Worm (Caenorhabditis elegans): ENCODE results near the gene dhhc-9.
A peak's percentile ranks its signal among the peaks of the same experiment; 100 is the strongest.

Gene dhhc-9

DNA sequence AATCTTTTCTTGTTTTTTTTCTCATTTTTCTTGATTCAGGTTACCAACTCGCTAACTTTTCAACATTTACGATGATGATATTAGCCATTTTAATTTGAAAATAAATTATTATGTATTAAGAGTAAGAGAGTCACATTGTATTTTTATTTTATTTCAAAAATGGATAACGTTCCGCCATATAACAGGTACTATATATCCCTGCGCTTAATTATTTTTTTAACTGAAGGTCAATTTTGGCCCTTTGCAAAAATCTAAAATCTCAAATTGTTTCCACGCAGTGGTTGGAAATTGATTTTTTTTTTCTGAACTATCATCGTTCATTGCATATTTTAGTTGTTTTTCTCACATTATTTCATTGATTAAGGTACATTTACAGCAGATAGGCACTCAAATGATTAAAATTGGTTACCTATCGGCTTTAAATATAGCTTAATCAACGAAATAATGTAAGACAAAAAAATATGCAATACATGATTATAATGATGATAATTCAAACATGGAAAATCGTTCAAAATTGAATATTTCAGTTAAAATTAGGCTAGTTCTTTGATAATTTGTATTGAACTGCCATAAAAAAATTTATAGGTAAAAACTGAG, 37.0 kb downstream of the dhhc-9 start (continued):
- TF ChIP-seq R02D3.7 (tag; optimal IDR thresholded peaks at IDR 0.05), result no peak
- no peak for TF ChIP-seq ceh-44 (GFP tag; IDR thresholded peaks at IDR 0.05)
- peak; percentile 89 for TF ChIP-seq hlh-11 (tag; optimal IDR thresholded peaks at IDR 0.05)
- no peak for TF ChIP-seq Y105C5A.15 (GFP tag; IDR thresholded peaks at IDR 0.05)
- TF ChIP-seq dmd-6 (GFP tag; IDR thresholded peaks at IDR 0.05), result peak; percentile 85
- no peak for TF ChIP-seq dmd-8 (GFP tag; IDR thresholded peaks at IDR 0.05)
- peak; percentile 74 for TF ChIP-seq lin-38 (GFP tag; IDR thresholded peaks at IDR 0.05)
- TF ChIP-seq set-16 (GFP tag; IDR thresholded peaks at IDR 0.05), result no peak
- TF ChIP-seq nhr-76 (tag; optimal IDR thresholded peaks at IDR 0.05), result peak; percentile 67
- peak; percentile 98 for TF ChIP-seq nhr-102 (tag; optimal IDR thresholded peaks at IDR 0.05)
- peak; percentile 94 for TF ChIP-seq jun-1 (tag; optimal IDR thresholded peaks at IDR 0.05)
- peak; percentile 74 for TF ChIP-seq zag-1 (tag; optimal IDR thresholded peaks at IDR 0.05)
- no peak for TF ChIP-seq sdz-12 (GFP tag; optimal IDR thresholded peaks at IDR 0.05)
- peak; percentile 91 for TF ChIP-seq zip-2 (tag; optimal IDR thresholded peaks at IDR 0.05)
- no peak for TF ChIP-seq fkh-10 (GFP tag; optimal IDR thresholded peaks at IDR 0.05)
- TF ChIP-seq ceh-62 (tag; optimal IDR thresholded peaks at IDR 0.05), result no peak
- peak; percentile 91 for TF ChIP-seq php-3 (GFP tag; IDR thresholded peaks at IDR 0.05)
- TF ChIP-seq spr-1 (tag; optimal IDR thresholded peaks at IDR 0.05), result peak; percentile 95
- TF ChIP-seq T20F7.1 (GFP tag; optimal IDR thresholded peaks at IDR 0.05), result peak; percentile 89
- TF ChIP-seq F37D6.2 (tag; optimal IDR thresholded peaks at IDR 0.05), result peak; percentile 94
- peak; percentile 94 for TF ChIP-seq ztf-7 (tag; optimal IDR thresholded peaks at IDR 0.05)
- no peak for TF ChIP-seq aly-2 (tag; optimal IDR thresholded peaks at IDR 0.05)
- TF ChIP-seq unc-62 (GFP tag; optimal IDR thresholded peaks at IDR 0.05 in 1 of 2), result peak in 1 of 2 experiments; percentile 81
- TF ChIP-seq unc-62 (tag; optimal IDR thresholded peaks at IDR 0.05), result no peak
- peak; percentile 33 to 50 for TF ChIP-seq hif-1 (tag; optimal IDR thresholded peaks at IDR 0.05)
- TF ChIP-seq daf-12 (tag; optimal IDR thresholded peaks at IDR 0.05), result no peak
- peak; percentile 88 for TF ChIP-seq mes-2 (tag; optimal IDR thresholded peaks at IDR 0.05; ENCODE audit: poor library complexity, severe bottlenecking)
- peak; percentile 27 for TF ChIP-seq aha-1 (tag)
- TF ChIP-seq lin-29 (GFP tag; IDR thresholded peaks at IDR 0.05), result peak; percentile 81
- TF ChIP-seq unc-130 (GFP tag; optimal IDR thresholded peaks at IDR 0.05), result no peak
- TF ChIP-seq F26F4.8 (GFP tag; conservative IDR thresholded peaks at IDR 0.05), result no peak
- peak; percentile 10 for TF ChIP-seq lin-15B (tag; optimal IDR thresholded peaks at IDR 0.05)
- TF ChIP-seq skn-1 (tag; optimal IDR thresholded peaks at IDR 0.05), result no peak
- TF ChIP-seq tag-97 (GFP tag; IDR thresholded peaks at IDR 0.05), result 0 out of 2 replicates have a peak, but pooled peaks have one; percentile 10
- no peak for TF ChIP-seq snpc-1.2 (GFP tag; IDR thresholded peaks at IDR 0.05)
- peak; percentile 73; the same call in 1 of the 2 replicates for TF ChIP-seq saeg-2 (GFP tag; IDR thresholded peaks at IDR 0.05)
- peak; percentile 97 for TF ChIP-seq dve-1 (tag; optimal IDR thresholded peaks at IDR 0.05; ENCODE audit: insufficient read depth)
- TF ChIP-seq ceh-82 (tag; optimal IDR thresholded peaks at IDR 0.05), result peak; percentile 52
- TF ChIP-seq mdl-1 (tag; optimal IDR thresholded peaks at IDR 0.05), result peak; percentile 84
- TF ChIP-seq ces-1 (GFP tag; optimal IDR thresholded peaks at IDR 0.05), result peak; percentile 41
- no peak for TF ChIP-seq egl-27 (tag; optimal IDR thresholded peaks at IDR 0.05)
- no peak for TF ChIP-seq Y48G9A.11 (GFP tag; IDR thresholded peaks at IDR 0.05)
- TF ChIP-seq pha-4 (GFP tag; IDR thresholded peaks at IDR 0.05), result peak; percentile 80
- TF ChIP-seq pha-4 (tag; optimal IDR thresholded peaks at IDR 0.05), result no peak
- no peak for TF ChIP-seq unc-39 (tag; optimal IDR thresholded peaks at IDR 0.05)
- TF ChIP-seq snpc-4 (tag; optimal IDR thresholded peaks at IDR 0.05), result no peak
- peak; percentile 87 for TF ChIP-seq madf-9 (GFP tag; conservative IDR thresholded peaks at IDR 0.05)
- TF ChIP-seq nhr-28 (tag; optimal IDR thresholded peaks at IDR 0.05), result peak; percentile 82
- no peak for TF ChIP-seq attf-4 (tag; optimal IDR thresholded peaks at IDR 0.05)
- TF ChIP-seq ctbp-1 (GFP tag; IDR thresholded peaks at IDR 0.05), result peak; percentile 77
- peak; percentile 84 for TF ChIP-seq zfp-3 (GFP tag; conservative IDR thresholded peaks at IDR 0.05)
- TF ChIP-seq lsy-2 (tag; optimal IDR thresholded peaks at IDR 0.05), result peak; percentile 87 to 95
